Fruit fly (Drosophila melanogaster): ENCODE results near the gene CG4270.

- TF ChIP-seq Ets21C (GFP tag; optimal IDR thresholded peaks at IDR 0.05) (no peak), Gug (GFP tag; IDR thresholded peaks at IDR 0.05) (no peak), net (GFP tag; optimal IDR thresholded peaks at IDR 0.05) (no peak)
Observed at dm6 chr2L:2220573-2221332, 42.5 kb upstream of the CG4270 start, which contains the start of gene papi.

All from whole organism, prepupa.